Worm (Caenorhabditis elegans) whole organism, L2 larva: ENCODE data around the gene str-240.
A peak's percentile ranks its signal among the peaks of the same experiment; 100 is the strongest.

ENCODE experiments used
- C34F6.9 ChIP-seq: fragments of 150-350 bp; optimal IDR thresholded peaks from 2 replicates; lab custom pipeline; 2014; ENCODE audit warnings: missing biosample characterization, missing genetic modification characterization
- F13H6.1 ChIP-seq: sonication (generic microtip); optimal IDR thresholded peaks from 2 replicates; lab custom pipeline; 2016; ENCODE audit warnings: missing genetic modification characterization, missing compliant biosample characterization
- R02D3.7 ChIP-seq: fragments of 150-350 bp; optimal IDR thresholded peaks from 2 replicates; lab custom pipeline; 2014; ENCODE audit warnings: missing biosample characterization, missing genetic modification characterization
- Y55F3AM.14 ChIP-seq: fragments of 200-800 bp; sonication (Bioruptor generic); optimal IDR thresholded peaks from 2 replicates; lab custom pipeline; 2018; ENCODE audit warnings: mild to moderate bottlenecking, missing genetic modification characterization, missing compliant biosample characterization
- ZK546.5 ChIP-seq: sonication (generic microtip); optimal IDR thresholded peaks from 2 replicates; lab custom pipeline; 2017; ENCODE audit warnings: missing biosample characterization, missing genetic modification characterization
- aly-2 ChIP-seq: fragments of 150-350 bp; optimal IDR thresholded peaks from 2 replicates; lab custom pipeline; 2014; ENCODE audit warnings: missing biosample characterization, missing genetic modification characterization
- ama-1 ChIP-seq: fragments of 150-350 bp; optimal IDR thresholded peaks from 2 replicates; lab custom pipeline; 2018; ENCODE audit warnings: inconsistent platforms
- ceh-16 ChIP-seq: fragments of 150-350 bp; optimal IDR thresholded peaks from 2 replicates; lab custom pipeline; 2014; ENCODE audit warnings: missing biosample characterization, missing genetic modification characterization
- ceh-82 ChIP-seq: fragments of 150-350 bp; optimal IDR thresholded peaks from 2 replicates; lab custom pipeline; 2014; ENCODE audit warnings: missing biosample characterization, missing genetic modification characterization
- crh-2 ChIP-seq: sonication (generic microtip); optimal IDR thresholded peaks from 2 replicates; lab custom pipeline; 2017; ENCODE audit warnings: missing biosample characterization, missing genetic modification characterization
- dmd-4 ChIP-seq: sonication (generic microtip); optimal IDR thresholded peaks from 2 replicates; lab custom pipeline; 2017; ENCODE audit warnings: missing biosample characterization, missing genetic modification characterization
- egl-27 ChIP-seq: sonication (generic microtip); optimal IDR thresholded peaks from 3 replicates; lab custom pipeline; 2017; ENCODE audit warnings: missing biosample characterization, missing genetic modification reagents, missing genetic modification characterization
- elt-1 ChIP-seq: fragments of 150-350 bp; optimal IDR thresholded peaks from 2 replicates; lab custom pipeline; 2014; ENCODE audit warnings: missing biosample characterization, missing genetic modification characterization
- fos-1 ChIP-seq: fragments of 150-350 bp; optimal IDR thresholded peaks from 2 replicates; lab custom pipeline; 2014; ENCODE audit warnings: missing biosample characterization, missing genetic modification characterization
- gmeb-1 ChIP-seq: fragments of 150-350 bp; optimal IDR thresholded peaks from 2 replicates; lab custom pipeline; 2014; ENCODE audit warnings: missing biosample characterization, missing genetic modification characterization
- lin-11 ChIP-seq: fragments of 150-350 bp; sonication (generic microtip); optimal IDR thresholded peaks from 2 replicates; lab custom pipeline; 2014; ENCODE audit warnings: missing biosample characterization, missing genetic modification characterization, inconsistent platforms, mixed read lengths
- lin-13 ChIP-seq: fragments of 150-350 bp; optimal IDR thresholded peaks from 2 replicates; lab custom pipeline; 2014; ENCODE audit warnings: missing biosample characterization, missing genetic modification reagents, missing genetic modification characterization
- lsy-2 ChIP-seq, 2 experiments: fragments of 150-350 bp in 1 of 2; sonication (generic microtip) in 1 of 2; optimal IDR thresholded peaks; 2 replicates each; lab custom pipeline; 2014 to 2017; ENCODE audit warnings: missing biosample characterization in 2 of 2, missing genetic modification characterization in 2 of 2
- mab-5 ChIP-seq: fragments of 150-350 bp; optimal IDR thresholded peaks from 2 replicates; lab custom pipeline; 2014; ENCODE audit warnings: missing biosample characterization, missing genetic modification characterization
- mbf-1 ChIP-seq: sonication (generic microtip); optimal IDR thresholded peaks from 2 replicates; lab custom pipeline; 2017; ENCODE audit warnings: missing biosample characterization, missing genetic modification characterization
- mdl-1 ChIP-seq, 2 experiments: fragments of 150-350 bp in 1 of 2; sonication (generic microtip) in 1 of 2; optimal IDR thresholded peaks; 2 replicates each; lab custom pipeline; 2017; ENCODE audit warnings: missing biosample characterization in 2 of 2, missing genetic modification characterization in 2 of 2
- nhr-10 ChIP-seq: sonication (generic microtip); optimal IDR thresholded peaks from 2 replicates; lab custom pipeline; 2017; ENCODE audit warnings: missing biosample characterization, missing genetic modification characterization
- nhr-11 ChIP-seq: fragments of 150-350 bp; optimal IDR thresholded peaks from 2 replicates; lab custom pipeline; 2014; ENCODE audit warnings: missing biosample characterization, missing genetic modification characterization
- nhr-129 ChIP-seq: fragments of 150-350 bp; optimal IDR thresholded peaks from 2 replicates; lab custom pipeline; 2014; ENCODE audit warnings: missing biosample characterization, missing genetic modification characterization
- nhr-21 ChIP-seq: fragments of 150-350 bp; optimal IDR thresholded peaks from 2 replicates; lab custom pipeline; 2014; ENCODE audit warnings: missing biosample characterization, missing genetic modification characterization
- nhr-23 ChIP-seq: fragments of 150-350 bp; optimal IDR thresholded peaks from 2 replicates; lab custom pipeline; 2014; ENCODE audit warnings: missing biosample characterization, missing genetic modification reagents, missing genetic modification characterization
- nhr-237 ChIP-seq: fragments of 150-350 bp; optimal IDR thresholded peaks from 2 replicates; lab custom pipeline; 2014; ENCODE audit warnings: missing biosample characterization, missing genetic modification characterization
- nhr-25 ChIP-seq: fragments of 150-350 bp; sonication (generic microtip); optimal IDR thresholded peaks from 3 replicates; lab custom pipeline; 2014; ENCODE audit warnings: missing biosample characterization, missing genetic modification characterization
- nhr-77 ChIP-seq: fragments of 150-350 bp; optimal IDR thresholded peaks from 2 replicates; lab custom pipeline; 2014; ENCODE audit warnings: missing biosample characterization, missing genetic modification characterization
- peb-1 ChIP-seq: fragments of 150-350 bp; optimal IDR thresholded peaks from 2 replicates; lab custom pipeline; 2014; ENCODE audit warnings: missing biosample characterization, missing genetic modification characterization
- sem-4 ChIP-seq: fragments of 150-350 bp; optimal IDR thresholded peaks from 2 replicates; lab custom pipeline; 2014; ENCODE audit warnings: missing biosample characterization, missing genetic modification reagents, missing genetic modification characterization
- skn-1 ChIP-seq: sonication (generic microtip); optimal IDR thresholded peaks from 2 replicates; lab custom pipeline; 2017; ENCODE audit warnings: missing biosample characterization, missing genetic modification characterization
- sma-3 ChIP-seq: sonication (generic microtip); optimal IDR thresholded peaks from 2 replicates; lab custom pipeline; 2016; ENCODE audit warnings: missing genetic modification reagents, missing genetic modification characterization, missing compliant biosample characterization
- sma-9 ChIP-seq, 2 experiments: fragments of 150-350 bp in 1 of 2; sonication (generic microtip) in 1 of 2; optimal IDR thresholded peaks; 2 replicates each; lab custom pipeline; 2014 to 2016; ENCODE audit warnings: missing genetic modification characterization in 2 of 2, mild to moderate bottlenecking in 1 of 2, missing biosample characterization in 1 of 2, missing compliant biosample characterization in 1 of 2, missing genetic modification reagents in 1 of 2, moderate library complexity in 1 of 2
- unc-39 ChIP-seq: fragments of 150-350 bp; optimal IDR thresholded peaks from 2 replicates; lab custom pipeline; 2014; ENCODE audit warnings: missing biosample characterization, missing genetic modification characterization
- unc-55 ChIP-seq: fragments of 150-350 bp; sonication (generic microtip); optimal IDR thresholded peaks from 3 replicates; lab custom pipeline; 2014; ENCODE audit warnings: missing biosample characterization, missing genetic modification reagents, missing genetic modification characterization
- unc-62 ChIP-seq: fragments of 150-350 bp; optimal IDR thresholded peaks from 2 replicates; lab custom pipeline; 2014; ENCODE audit warnings: missing biosample characterization, missing genetic modification reagents, missing genetic modification characterization
- zag-1 ChIP-seq: fragments of 150-350 bp; optimal IDR thresholded peaks from 2 replicates; lab custom pipeline; 2014; ENCODE audit warnings: missing biosample characterization, missing genetic modification characterization
- ztf-4 ChIP-seq: fragments of 150-350 bp; optimal IDR thresholded peaks from 2 replicates; lab custom pipeline; 2014; ENCODE audit warnings: missing biosample characterization, missing genetic modification characterization

Gene str-240

ce11 chrV:1476284-1476792 lies 45.4 kb downstream of the str-240 start:
- TF ChIP-seq lin-11 (no peak), nhr-10 (tag; lab: Kevin White, UChicago) (no peak), nhr-77 (tag; lab: Kevin White, UChicago) (no peak), mab-5 (tag; lab: Kevin White, UChicago) (no peak)

ce11 chrV:1474486-1475125 lies 47.1 kb downstream of the str-240 start, which contains the start of the genes F53E2.2 and unc-60:
Gene F53E2.2, plus strand, starts transcription at chrV:1475086.
Gene unc-60, plus strand, starts transcription at chrV:1475086.
- peak; percentile 48 for TF ChIP-seq sma-9 (GFP tag; optimal IDR thresholded peaks at IDR 0.05; lab: Kevin White, UChicago)
- TF ChIP-seq sma-9 (tag; optimal IDR thresholded peaks at IDR 0.05; lab: Kevin White, UChicago) = no peak
- peak; percentile 71 for TF ChIP-seq unc-55 (GFP tag; lab: Kevin White, UChicago)
- TF ChIP-seq ztf-4 (tag; lab: Kevin White, UChicago) = peak; percentile 44
- TF ChIP-seq lin-13 = no peak
- TF ChIP-seq F13H6.1 = peak; percentile 94
- TF ChIP-seq elt-1 (tag; lab: Kevin White, UChicago) = no peak
- peak in 1 of 2 experiments; percentile 43 for TF ChIP-seq lsy-2 (tag; optimal IDR thresholded peaks at IDR 0.05; lab: Kevin White, UChicago)
- TF ChIP-seq ama-1 (lab: Kevin White, UChicago) = no peak
- TF ChIP-seq nhr-129 (tag; lab: Kevin White, UChicago) = peak; percentile 85
- TF ChIP-seq unc-39 (tag; lab: Kevin White, UChicago) = no peak
- TF ChIP-seq C34F6.9 (tag; lab: Kevin White, UChicago) = peak; percentile 83
- TF ChIP-seq gmeb-1 (tag; lab: Kevin White, UChicago) = peak; percentile 30
- TF ChIP-seq nhr-237 (tag; lab: Kevin White, UChicago) = no peak
- peak; percentile 39 for TF ChIP-seq mab-5 (tag; lab: Kevin White, UChicago)
- TF ChIP-seq mbf-1 (tag; lab: Kevin White, UChicago) = no peak
- TF ChIP-seq nhr-11 (tag; lab: Kevin White, UChicago) = no peak
- TF ChIP-seq skn-1 (tag; lab: Kevin White, UChicago) = peak; percentile 1
- no peak for TF ChIP-seq peb-1
- peak; percentile 36 for TF ChIP-seq fos-1 (tag; lab: Kevin White, UChicago)
- peak; percentile 14 for TF ChIP-seq sma-3 (GFP tag; lab: Kevin White, UChicago)
- no peak for TF ChIP-seq R02D3.7 (tag; lab: Kevin White, UChicago)
- TF ChIP-seq dmd-4 = no peak
- peak; percentile 25 for TF ChIP-seq crh-2
- TF ChIP-seq mdl-1 (tag; optimal IDR thresholded peaks at IDR 0.05; lab: Kevin White, UChicago) = peak; percentile 10 to 73
- TF ChIP-seq lin-11 = peak; percentile 5
- TF ChIP-seq sem-4 (tag; lab: Kevin White, UChicago) = peak; percentile 35
- TF ChIP-seq unc-62 (GFP tag; lab: Kevin White, UChicago) = no peak
- no peak for TF ChIP-seq aly-2 (tag; lab: Kevin White, UChicago)
- no peak for TF ChIP-seq nhr-23
- peak; percentile 16 for TF ChIP-seq ceh-82
- no peak for TF ChIP-seq Y55F3AM.14 (GFP tag; lab: Kevin White, UChicago)
- no peak for TF ChIP-seq ZK546.5 (tag; lab: Kevin White, UChicago)
- TF ChIP-seq nhr-21 = no peak
- no peak for TF ChIP-seq ceh-16 (tag; lab: Kevin White, UChicago)
- TF ChIP-seq zag-1 (tag; lab: Kevin White, UChicago) = peak; percentile 62
- TF ChIP-seq nhr-25 (tag; lab: Kevin White, UChicago) = peak; percentile 29
- peak; percentile 31 for TF ChIP-seq egl-27

- TF ChIP-seq sem-4 (tag; lab: Kevin White, UChicago) = no peak
- no peak for TF ChIP-seq sma-9 (GFP tag; optimal IDR thresholded peaks at IDR 0.05; lab: Kevin White, UChicago)
- no peak for TF ChIP-seq sma-9 (tag; optimal IDR thresholded peaks at IDR 0.05; lab: Kevin White, UChicago)
- peak; percentile 13 for TF ChIP-seq nhr-129 (tag; lab: Kevin White, UChicago)
- TF ChIP-seq fos-1 (tag; lab: Kevin White, UChicago) = peak; percentile 28
- TF ChIP-seq, all 48 proteins: peak for 2
These were observed 49.2 kb downstream of the str-240 start for ce11 chrV:1472569-1472968.
